Worm (Caenorhabditis elegans): ENCODE measurements around the gene decr-1.3.

DNA sequence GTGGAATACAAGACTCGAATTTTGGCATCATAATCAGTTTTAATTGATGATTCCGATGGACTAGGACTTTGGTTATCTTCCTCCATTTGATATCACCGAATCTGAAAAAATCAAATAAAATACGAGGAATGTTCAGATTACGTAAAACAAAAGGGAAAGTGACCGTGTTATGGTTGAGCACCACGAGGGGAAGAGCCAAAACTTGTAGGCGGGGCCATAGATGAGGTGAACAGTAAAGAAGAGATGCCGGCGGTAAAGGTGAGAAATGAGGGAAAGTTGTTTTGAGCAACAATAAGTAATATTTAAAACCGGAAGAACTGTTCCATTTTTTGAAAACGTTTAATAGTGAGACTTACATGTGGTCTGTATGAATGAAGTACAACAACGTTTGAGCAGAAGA lies 23.4 kb downstream of the decr-1.3 start, which contains the start of gene F10B5.3:
- TF ChIP-seq lin-13 (GFP tag; optimal IDR thresholded peaks at IDR 0.05) (no peak), F37D6.2 (tag; optimal IDR thresholded peaks at IDR 0.05) (no peak), lin-1 (GFP tag; IDR thresholded peaks at IDR 0.05) (no peak), lir-3 (tag; optimal IDR thresholded peaks at IDR 0.05) (no peak)

All from whole organism, L4 larva.